Worm (Caenorhabditis elegans): ENCODE measurements around the gene F58H1.3.

- TF ChIP-seq elt-3 (tag; optimal IDR thresholded peaks at IDR 0.05) = no peak
- TF ChIP-seq mab-9 (GFP tag; IDR thresholded peaks at IDR 0.05) = no peak
- no peak for TF ChIP-seq lin-39 (tag; optimal IDR thresholded peaks at IDR 0.05)
- no peak for TF ChIP-seq nhr-19 (GFP tag; conservative IDR thresholded peaks at IDR 0.05)
- no peak for TF ChIP-seq unc-62 (GFP tag; optimal IDR thresholded peaks at IDR 0.05)
- no peak for TF ChIP-seq snpc-4 (tag; optimal IDR thresholded peaks at IDR 0.05)
These were observed 19.2 kb downstream of the F58H1.3 start for ce11 chrV:11952854-11953447.

Measured in whole organism, L1 larva.